Worm (Caenorhabditis elegans): Measurements from ENCODE around the gene vps-16.

vps-16 gene

DNA sequence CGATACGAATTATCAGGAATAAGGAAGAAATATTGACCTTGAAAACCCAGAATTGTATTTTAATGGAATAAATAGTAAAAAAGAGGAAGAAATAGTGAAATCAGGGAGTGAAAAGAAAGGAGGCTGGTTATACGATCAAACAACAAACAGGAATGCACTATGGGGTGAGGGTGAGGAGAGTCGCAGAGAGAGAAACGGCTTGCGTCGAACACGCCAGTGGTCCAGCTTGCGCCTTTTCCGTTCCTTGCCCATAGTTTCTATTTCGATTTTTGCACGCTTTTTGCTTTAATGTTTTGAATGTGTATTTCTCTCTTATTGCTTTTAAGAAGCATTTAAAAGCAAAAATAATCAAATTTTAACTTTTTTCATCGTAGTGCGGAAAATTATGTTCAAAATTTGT, 20.6 kb downstream of the vps-16 start (continued):
- TF ChIP-seq ZK546.5 (tag; optimal IDR thresholded peaks at IDR 0.05) (no peak), lin-39 (tag; optimal IDR thresholded peaks at IDR 0.05) (peak; percentile 58), ama-1 (optimal IDR thresholded peaks at IDR 0.05) (peak; percentile 32), lsy-12 (tag; optimal IDR thresholded peaks at IDR 0.05) (peak; percentile 69), pqm-1 (tag; optimal IDR thresholded peaks at IDR 0.05) (peak; percentile 82), nhr-28 (tag; optimal IDR thresholded peaks at IDR 0.05) (no peak), ceh-28 (tag; optimal IDR thresholded peaks at IDR 0.05) (peak; percentile 27), pha-4 (tag; optimal IDR thresholded peaks at IDR 0.05) (peak; percentile 84), unc-62 (GFP tag; optimal IDR thresholded peaks at IDR 0.05) (no peak), nhr-76 (tag; optimal IDR thresholded peaks at IDR 0.05) (no peak), egl-5 (tag; optimal IDR thresholded peaks at IDR 0.05) (peak; percentile 8), ceh-16 (tag; optimal IDR thresholded peaks at IDR 0.05) (no peak), egl-27 (tag; optimal IDR thresholded peaks at IDR 0.05) (peak; percentile 60), daf-12 (tag; optimal IDR thresholded peaks at IDR 0.05) (no peak), skn-1 (tag; optimal IDR thresholded peaks at IDR 0.05) (no peak)

DNA sequence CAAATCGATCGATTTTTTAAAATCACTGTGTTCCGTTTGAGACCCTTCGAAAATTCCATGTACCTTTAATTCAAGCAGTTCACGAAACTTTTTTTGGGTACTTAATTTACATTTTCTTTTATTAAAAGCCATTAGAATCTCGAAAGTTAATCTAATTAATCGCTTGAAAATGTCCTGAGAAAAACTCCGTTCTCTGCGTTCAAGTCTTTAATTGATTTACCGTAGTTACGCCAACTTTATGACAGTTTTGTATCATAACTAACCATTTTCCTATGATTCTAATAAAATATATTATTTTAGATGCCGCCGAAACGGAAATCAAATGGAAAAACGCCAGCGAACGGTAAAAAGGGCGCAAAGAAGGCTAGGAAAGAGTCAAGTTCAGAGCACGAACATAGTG, 21.1 kb downstream of the vps-16 start, which contains the start of gene jhdm-1:
TSS of gene jhdm-1 (plus strand) at position 301 of the 400 bp plus-strand sequence.
- TF ChIP-seq aly-2 (tag; optimal IDR thresholded peaks at IDR 0.05) (no peak), ceh-9 (tag; optimal IDR thresholded peaks at IDR 0.05) (no peak), ZK546.5 (tag; optimal IDR thresholded peaks at IDR 0.05) (no peak), tbx-2 (tag; optimal IDR thresholded peaks at IDR 0.05) (no peak), ztf-11 (tag; optimal IDR thresholded peaks at IDR 0.05) (no peak), nhr-28 (tag; optimal IDR thresholded peaks at IDR 0.05) (no peak), skn-1 (tag; optimal IDR thresholded peaks at IDR 0.05) (no peak), nhr-43 (tag; optimal IDR thresholded peaks at IDR 0.05; ENCODE audit: poor library complexity, severe bottlenecking) (no peak), nhr-25 (tag; optimal IDR thresholded peaks at IDR 0.05) (no peak), ama-1 (optimal IDR thresholded peaks at IDR 0.05) (no peak), nhr-23 (tag; optimal IDR thresholded peaks at IDR 0.05) (no peak), egl-5 (tag; optimal IDR thresholded peaks at IDR 0.05) (no peak), R02D3.7 (tag; optimal IDR thresholded peaks at IDR 0.05) (no peak), lin-15B (tag; optimal IDR thresholded peaks at IDR 0.05) (no peak), elt-2 (tag; optimal IDR thresholded peaks at IDR 0.05) (no peak), unc-39 (tag; optimal IDR thresholded peaks at IDR 0.05) (no peak), fkh-10 (GFP tag; optimal IDR thresholded peaks at IDR 0.05) (no peak), hmg-11 (tag; optimal IDR thresholded peaks at IDR 0.05) (no peak), zag-1 (tag; optimal IDR thresholded peaks at IDR 0.05) (no peak), mdl-1 (tag; optimal IDR thresholded peaks at IDR 0.05) (no peak)

DNA sequence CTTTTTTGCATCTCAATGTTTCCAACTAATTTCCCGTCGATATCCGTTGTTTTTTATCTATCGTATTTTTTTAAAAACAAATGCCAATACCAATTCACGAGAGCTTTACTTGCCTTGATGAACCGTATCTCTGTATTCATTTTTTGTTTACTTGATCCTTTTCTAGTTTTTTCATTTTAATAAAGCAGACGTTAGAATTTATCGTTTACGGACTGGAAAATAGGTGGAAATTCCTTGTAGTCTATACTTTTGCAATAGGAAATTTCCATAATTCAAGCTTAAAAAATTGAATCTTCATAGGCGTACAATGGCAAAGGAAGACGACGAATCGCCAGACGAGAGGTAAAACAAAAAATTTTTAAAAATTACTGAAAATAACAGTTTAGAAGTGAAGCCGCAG, 26.8 kb downstream of the vps-16 start, which contains the start of gene algn-1:
TSS of gene algn-1 (plus strand) at position 301 of the 400 bp plus-strand sequence.
- TF ChIP-seq nhr-76 (tag; optimal IDR thresholded peaks at IDR 0.05): no peak
- no peak for TF ChIP-seq jun-1 (tag; optimal IDR thresholded peaks at IDR 0.05)
- TF ChIP-seq unc-39 (tag; optimal IDR thresholded peaks at IDR 0.05): no peak
- no peak for TF ChIP-seq nhr-23 (tag; optimal IDR thresholded peaks at IDR 0.05)
- no peak for TF ChIP-seq ceh-9 (tag; optimal IDR thresholded peaks at IDR 0.05)
- no peak for TF ChIP-seq pqm-1 (tag; optimal IDR thresholded peaks at IDR 0.05)
- TF ChIP-seq nhr-11 (tag; optimal IDR thresholded peaks at IDR 0.05): no peak
- TF ChIP-seq ceh-16 (tag; optimal IDR thresholded peaks at IDR 0.05): no peak
- no peak for TF ChIP-seq lin-15B (tag; optimal IDR thresholded peaks at IDR 0.05)
- TF ChIP-seq nhr-77 (tag; optimal IDR thresholded peaks at IDR 0.05): no peak
- no peak for TF ChIP-seq aly-2 (tag; optimal IDR thresholded peaks at IDR 0.05)
- TF ChIP-seq ZK546.5 (tag; optimal IDR thresholded peaks at IDR 0.05): no peak
- no peak for TF ChIP-seq unc-62 (GFP tag; optimal IDR thresholded peaks at IDR 0.05)

DNA sequence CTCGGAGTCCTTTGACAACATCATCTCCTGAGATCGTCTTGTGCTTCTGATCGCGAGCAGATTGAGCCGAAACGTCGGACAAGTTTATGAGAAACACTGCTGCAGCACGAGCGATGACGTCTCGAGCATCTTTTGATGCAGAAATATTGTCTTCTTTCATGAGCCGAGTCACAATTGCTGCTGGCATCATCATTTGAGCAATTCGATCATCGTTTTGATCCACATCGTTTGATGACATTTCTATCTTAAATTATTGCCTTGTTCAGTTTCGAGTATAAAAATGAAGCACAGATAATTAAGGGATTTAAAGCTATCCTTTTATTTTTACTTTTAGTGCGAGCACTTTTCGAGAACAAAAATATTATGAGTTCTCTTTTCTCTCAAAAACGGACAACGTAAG, 29.6 kb downstream of the vps-16 start, which contains the start of gene T26A5.8:
TSS of gene T26A5.8 (minus strand) at position 247 of the 400 bp plus-strand sequence.
- TF ChIP-seq lsy-12 (tag; optimal IDR thresholded peaks at IDR 0.05) (peak; percentile 30), nhr-77 (tag; optimal IDR thresholded peaks at IDR 0.05) (no peak), nhr-76 (tag; optimal IDR thresholded peaks at IDR 0.05) (no peak), nhr-237 (tag; optimal IDR thresholded peaks at IDR 0.05) (no peak), ama-1 (optimal IDR thresholded peaks at IDR 0.05) (peak; percentile 96), nhr-23 (tag; optimal IDR thresholded peaks at IDR 0.05) (no peak), jun-1 (tag; optimal IDR thresholded peaks at IDR 0.05) (no peak), nhr-43 (tag; optimal IDR thresholded peaks at IDR 0.05; ENCODE audit: poor library complexity, severe bottlenecking) (peak; percentile 40), nhr-28 (tag; optimal IDR thresholded peaks at IDR 0.05) (no peak), lin-39 (tag; optimal IDR thresholded peaks at IDR 0.05) (no peak), ZK546.5 (tag; optimal IDR thresholded peaks at IDR 0.05) (no peak), skn-1 (tag; optimal IDR thresholded peaks at IDR 0.05) (no peak), ceh-9 (tag; optimal IDR thresholded peaks at IDR 0.05) (no peak), unc-62 (GFP tag; optimal IDR thresholded peaks at IDR 0.05) (no peak), pha-4 (tag; optimal IDR thresholded peaks at IDR 0.05) (no peak), elt-2 (tag; optimal IDR thresholded peaks at IDR 0.05) (peak; percentile 20), nhr-11 (tag; optimal IDR thresholded peaks at IDR 0.05) (no peak), nhr-67 (tag; optimal IDR thresholded peaks at IDR 0.05) (no peak), mdl-1 (tag; optimal IDR thresholded peaks at IDR 0.05) (no peak), nfya-1 (tag; optimal IDR thresholded peaks at IDR 0.05; ENCODE audit: insufficient read depth) (peak; percentile 10)
